Fruit fly (Drosophila melanogaster) whole organism, embryonic: Measurements from ENCODE around the gene CG43707.
A peak's percentile ranks its signal among the peaks of the same experiment; 100 is the strongest.

ENCODE experiments used
- B-H2 ChIP-seq: fragments of 200-800 bp; sonication (Bioruptor generic); optimal IDR thresholded peaks from 2 replicates; lab custom pipeline; 2018; ENCODE audit warnings: missing biosample characterization, mild to moderate bottlenecking, missing genetic modification characterization
- CG10431 ChIP-seq: fragments of 200-800 bp; sonication (Bioruptor generic); optimal IDR thresholded peaks from 3 replicates; lab custom pipeline; 2018; ENCODE audit warnings: missing biosample characterization, mild to moderate bottlenecking, missing genetic modification characterization
- CG11696 ChIP-seq: fragments of 200-800 bp; sonication (Bioruptor generic); IDR thresholded peaks from 2 replicates; pipeline ENCODE4 v1.3.6; 2022; ENCODE audit warnings: missing biosample characterization, missing genetic modification characterization
- CG12219 ChIP-seq: fragments of 200-800 bp; sonication (Bioruptor generic); optimal IDR thresholded peaks from 3 replicates; lab custom pipeline; 2018; ENCODE audit warnings: missing biosample characterization, mild to moderate bottlenecking, missing genetic modification characterization
- CG12769 ChIP-seq: fragments of 200-800 bp; sonication (Bioruptor generic); optimal IDR thresholded peaks from 2 replicates; lab custom pipeline; 2019; ENCODE audit warnings: missing biosample characterization, mild to moderate bottlenecking, missing genetic modification characterization, moderate library complexity
- CG13624 ChIP-seq: fragments of 200-800 bp; sonication (Bioruptor generic); optimal IDR thresholded peaks from 2 replicates; lab custom pipeline; 2016; ENCODE audit warnings: missing biosample characterization, missing genetic modification characterization
- CG15479 ChIP-seq: fragments of 200-800 bp; sonication (Bioruptor generic); optimal IDR thresholded peaks from 3 replicates; lab custom pipeline; 2019; ENCODE audit warnings: missing biosample characterization, mild to moderate bottlenecking, missing genetic modification characterization, moderate library complexity
- CG1792 ChIP-seq: fragments of 200-800 bp; sonication (Bioruptor generic); optimal IDR thresholded peaks from 2 replicates; lab custom pipeline; 2016; ENCODE audit warnings: missing biosample characterization, missing genetic modification characterization
- CG3838 ChIP-seq: fragments of 200-800 bp; sonication (Bioruptor generic); optimal IDR thresholded peaks from 3 replicates; lab custom pipeline; 2016; ENCODE audit warnings: missing biosample characterization, missing genetic modification characterization
- CG3995 ChIP-seq: fragments of 200-800 bp; sonication (Bioruptor generic); optimal IDR thresholded peaks from 3 replicates; lab custom pipeline; 2016; ENCODE audit warnings: missing biosample characterization, missing genetic modification characterization
- CG42726 ChIP-seq: fragments of 200-800 bp; sonication (Bioruptor generic); IDR thresholded peaks from 2 replicates; pipeline ENCODE4 v1.3.6; 2022; ENCODE audit warnings: missing biosample characterization, missing genetic modification characterization; ENCODE audit not compliant: partially characterized antibody
- CG4328 ChIP-seq: fragments of 200-800 bp; sonication (Bioruptor generic); optimal IDR thresholded peaks from 3 replicates; lab custom pipeline; 2017; ENCODE audit warnings: missing biosample characterization, missing genetic modification reagents, missing genetic modification characterization
- CG43689 ChIP-seq: fragments of 200-800 bp; sonication (Bioruptor generic); IDR thresholded peaks from 2 replicates; pipeline ENCODE4 v1.3.6; 2022; ENCODE audit warnings: missing biosample characterization, missing genetic modification characterization
- CG4404 ChIP-seq: fragments of 200-800 bp; sonication (Bioruptor generic); IDR thresholded peaks from 2 replicates; pipeline ENCODE4 v1.3.6; 2022; ENCODE audit warnings: missing biosample characterization, missing genetic modification characterization
- CG4424 ChIP-seq: fragments of 200-800 bp; sonication (Bioruptor generic); optimal IDR thresholded peaks from 3 replicates; lab custom pipeline; 2016; ENCODE audit warnings: missing biosample characterization, missing genetic modification characterization
- CG4707 ChIP-seq: fragments of 200-800 bp; sonication (Bioruptor generic); optimal IDR thresholded peaks from 2 replicates; lab custom pipeline; 2018; ENCODE audit warnings: missing biosample characterization, mild to moderate bottlenecking, missing genetic modification characterization, moderate library complexity
- CG5245 ChIP-seq: fragments of 200-800 bp; sonication (Bioruptor generic); optimal IDR thresholded peaks from 3 replicates; lab custom pipeline; 2016; ENCODE audit warnings: missing biosample characterization, missing genetic modification characterization
- CG7271 ChIP-seq: fragments of 200-800 bp; sonication (Bioruptor generic); optimal IDR thresholded peaks from 2 replicates; lab custom pipeline; 2018; ENCODE audit warnings: missing biosample characterization, mild to moderate bottlenecking, missing genetic modification characterization, moderate library complexity
- CG8388 ChIP-seq: fragments of 200-800 bp; sonication (Bioruptor generic); optimal IDR thresholded peaks from 2 replicates; lab custom pipeline; 2019; ENCODE audit warnings: missing biosample characterization, mild to moderate bottlenecking, missing genetic modification characterization, moderate library complexity
- CG9876 ChIP-seq: fragments of 200-800 bp; sonication (Bioruptor generic); optimal IDR thresholded peaks from 2 replicates; lab custom pipeline; 2016; ENCODE audit warnings: missing biosample characterization, missing genetic modification characterization
- CHES-1-like ChIP-seq: fragments of 200-800 bp; sonication (Bioruptor generic); optimal IDR thresholded peaks from 2 replicates; lab custom pipeline; 2016; ENCODE audit warnings: missing biosample characterization, missing genetic modification characterization
- GATAe ChIP-seq: fragments of 200-800 bp; sonication (Bioruptor generic); conservative IDR thresholded peaks from 2 replicates; pipeline ENCODE4 v1.3.6; 2022; ENCODE audit warnings: missing biosample characterization, missing genetic modification characterization
- HLH54F ChIP-seq: fragments of 200-800 bp; sonication (Bioruptor generic); optimal IDR thresholded peaks from 3 replicates; lab custom pipeline; 2016; ENCODE audit warnings: missing biosample characterization, missing genetic modification characterization
- Mrtf ChIP-seq: fragments of 200-800 bp; sonication (Bioruptor generic); IDR thresholded peaks from 3 replicates; pipeline ENCODE4 v1.3.6; 2022; ENCODE audit warnings: missing biosample characterization, missing genetic modification characterization
- Myb ChIP-seq: fragments of 200-800 bp; sonication (Bioruptor generic); optimal IDR thresholded peaks from 2 replicates; lab custom pipeline; 2016; ENCODE audit warnings: missing biosample characterization, missing genetic modification characterization
- NC2α ChIP-seq: fragments of 200-800 bp; sonication (Bioruptor generic); optimal IDR thresholded peaks from 2 replicates; lab custom pipeline; 2016; ENCODE audit warnings: missing biosample characterization, missing genetic modification characterization
- Ptx1 ChIP-seq: fragments of 200-800 bp; sonication (Bioruptor generic); IDR thresholded peaks from 2 replicates; pipeline ENCODE4 v1.3.6; 2022; ENCODE audit warnings: missing biosample characterization, missing genetic modification characterization
- Ravus ChIP-seq: fragments of 200-800 bp; sonication (Bioruptor generic); IDR thresholded peaks from 2 replicates; pipeline ENCODE4 v1.3.6; 2022; ENCODE audit warnings: missing biosample characterization, missing genetic modification characterization
- Spps ChIP-seq: fragments of 200-800 bp; sonication (Bioruptor generic); optimal IDR thresholded peaks from 2 replicates; lab custom pipeline; 2018; ENCODE audit warnings: missing biosample characterization, mild to moderate bottlenecking, missing genetic modification characterization
- br ChIP-seq: fragments of >200 bp; optimal IDR thresholded peaks from 2 replicates; lab custom pipeline; 2017
- btn ChIP-seq: fragments of 200-800 bp; sonication (Bioruptor generic); optimal IDR thresholded peaks from 2 replicates; lab custom pipeline; 2016; ENCODE audit warnings: missing biosample characterization, missing genetic modification characterization
- crp ChIP-seq, 2 experiments: fragments of 200-800 bp; sonication (Bioruptor generic); optimal IDR thresholded peaks; 2 replicates in 1 of 2; 3 replicates in 1 of 2; lab custom pipeline; 2017; ENCODE audit warnings: missing biosample characterization in 2 of 2, missing genetic modification characterization in 2 of 2, mild to moderate bottlenecking in 1 of 2, moderate library complexity in 1 of 2
- eve ChIP-seq, 2 experiments: fragments of >200 bp; optimal IDR thresholded peaks; 2 replicates each; lab custom pipeline; 2017; ENCODE audit warnings: missing biosample characterization in 2 of 2, missing genetic modification characterization in 2 of 2
- fd3F ChIP-seq: fragments of 200-800 bp; sonication (Bioruptor generic); optimal IDR thresholded peaks from 2 replicates; lab custom pipeline; 2018; ENCODE audit warnings: missing biosample characterization, mild to moderate bottlenecking, missing genetic modification characterization, moderate library complexity
- ftz-f1 ChIP-seq: fragments of 200-800 bp; sonication (Bioruptor generic); optimal IDR thresholded peaks from 2 replicates; lab custom pipeline; 2016; ENCODE audit warnings: missing biosample characterization, missing genetic modification characterization
- gem ChIP-seq: fragments of 200-800 bp; sonication (Bioruptor generic); optimal IDR thresholded peaks from 2 replicates; lab custom pipeline; 2019; ENCODE audit warnings: missing biosample characterization, mild to moderate bottlenecking, missing genetic modification characterization, moderate library complexity
- grau ChIP-seq: fragments of 200-800 bp; optimal IDR thresholded peaks from 3 replicates; lab custom pipeline; 2019; ENCODE audit warnings: missing biosample characterization, mild to moderate bottlenecking, missing genetic modification characterization, moderate library complexity
- ind ChIP-seq: fragments of 200-800 bp; sonication (Bioruptor generic); optimal IDR thresholded peaks from 3 replicates; lab custom pipeline; 2016; ENCODE audit warnings: missing biosample characterization, missing genetic modification characterization
- insv ChIP-seq, 2 experiments: fragments of 200-800 bp; sonication (Bioruptor generic); optimal IDR thresholded peaks; 3 replicates each; lab custom pipeline; 2016 to 2018; ENCODE audit warnings: missing biosample characterization in 2 of 2, missing genetic modification characterization in 2 of 2
- lov ChIP-seq, 2 experiments: fragments of 200-800 bp in 1 of 2; fragments of >200 bp in 1 of 2; sonication (Bioruptor generic) in 1 of 2; IDR thresholded peaks in 1 of 2; optimal IDR thresholded peaks in 1 of 2; 2 replicates in 1 of 2; 3 replicates in 1 of 2; pipeline versions ENCODE4 v1.3.6 to Lab custom; 2017 to 2022; ENCODE audit warnings: missing biosample characterization in 1 of 2, missing genetic modification characterization in 1 of 2
- oc ChIP-seq: fragments of 200-800 bp; sonication (Bioruptor generic); optimal IDR thresholded peaks from 2 replicates; lab custom pipeline; 2018; ENCODE audit warnings: missing biosample characterization, mild to moderate bottlenecking, missing genetic modification characterization, moderate library complexity
- pros ChIP-seq: fragments of 200-800 bp; sonication (Bioruptor generic); optimal IDR thresholded peaks from 3 replicates; lab custom pipeline; 2019; ENCODE audit warnings: missing biosample characterization, mild to moderate bottlenecking, missing genetic modification characterization, moderate library complexity
- sim ChIP-seq: fragments of 200-800 bp; sonication (Bioruptor generic); IDR thresholded peaks from 2 replicates; pipeline ENCODE4 v1.3.6; 2022; ENCODE audit warnings: missing biosample characterization, missing genetic modification characterization
- sqz ChIP-seq: fragments of 200-800 bp; sonication (Bioruptor generic); optimal IDR thresholded peaks from 3 replicates; lab custom pipeline; 2018; ENCODE audit warnings: missing biosample characterization, mild to moderate bottlenecking, missing genetic modification characterization
- tgo ChIP-seq: fragments of 200-800 bp; sonication (Bioruptor generic); IDR thresholded peaks from 3 replicates; pipeline ENCODE4 v1.3.6; 2022; ENCODE audit warnings: missing biosample characterization, missing genetic modification characterization
- trem ChIP-seq: fragments of 200-800 bp; optimal IDR thresholded peaks from 3 replicates; lab custom pipeline; 2019; ENCODE audit warnings: missing biosample characterization, mild to moderate bottlenecking, missing genetic modification characterization, moderate library complexity
- usp ChIP-seq: fragments of >200 bp; optimal IDR thresholded peaks from 2 replicates; lab custom pipeline; 2017; ENCODE audit warnings: missing biosample characterization, missing genetic modification characterization
- yki ChIP-seq: fragments of >200 bp; optimal IDR thresholded peaks from 3 replicates; lab custom pipeline; 2018

The CG43707 gene

DNA sequence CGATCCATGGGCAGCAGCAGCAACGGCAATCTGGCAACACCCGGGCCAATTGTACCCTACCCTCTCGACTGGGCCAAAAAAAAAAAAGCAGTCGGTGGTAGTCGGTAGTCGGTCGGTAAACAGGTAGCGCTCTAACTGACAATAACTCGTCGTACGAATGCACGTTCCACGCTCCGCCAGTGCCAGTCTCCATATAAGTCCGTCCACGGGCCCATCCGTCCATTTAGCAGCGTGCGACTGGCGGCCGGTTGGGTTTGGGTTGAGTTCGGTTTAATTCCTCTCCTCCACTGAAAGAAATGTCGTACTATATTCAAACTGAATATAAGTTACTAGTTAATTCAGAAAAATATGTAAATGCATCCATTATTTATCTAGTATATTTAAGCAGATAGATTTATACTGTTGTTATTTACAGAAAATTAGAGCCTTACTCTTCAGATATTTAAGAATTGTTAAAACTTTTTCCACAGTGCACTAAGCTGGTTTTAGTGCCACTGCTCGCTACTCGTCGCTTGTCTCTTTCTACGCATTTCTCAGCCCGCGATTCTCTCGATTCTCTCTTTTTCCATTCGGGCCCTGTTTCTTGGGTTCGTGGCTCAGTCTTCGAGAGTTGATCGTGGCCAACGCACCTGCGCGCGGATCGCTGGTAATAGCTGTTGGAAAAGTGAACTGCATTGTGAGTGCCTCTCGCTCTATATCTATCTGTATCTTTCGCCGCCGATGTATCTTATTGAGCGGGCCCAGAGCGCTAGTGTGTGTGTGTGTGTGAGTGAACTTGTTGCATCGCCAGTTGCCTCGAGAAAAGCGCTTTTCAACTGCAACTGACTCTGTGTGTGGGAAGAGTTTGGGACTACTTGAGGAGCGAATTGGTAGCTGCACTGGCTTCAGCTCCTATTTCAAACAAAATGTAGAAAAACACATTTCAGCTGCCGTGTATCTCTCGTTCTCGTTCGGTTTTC lies 14.3 kb downstream of the CG43707 start, which contains the start of gene bowl (continued):
- TF ChIP-seq GATAe (GFP tag; lab: Robert Waterston, UW) (peak; percentile 74; the same call in 1 of the 2 replicates), CG10431 (GFP tag; lab: Kevin White, UChicago) (peak; percentile 78), oc (tag; lab: Kevin White, UChicago) (peak; percentile 97), ftz-f1 (GFP tag; lab: Kevin White, UChicago) (peak; percentile 9), CG8388 (GFP tag; lab: Kevin White, UChicago) (peak; percentile 92), CG13624 (GFP tag; lab: Kevin White, UChicago) (peak; percentile 93), grau (peak; percentile 94), CG43689 (GFP tag; lab: Robert Waterston, UW) (peak; percentile 90), CG4328 (GFP tag; lab: Kevin White, UChicago) (peak; percentile 73), tgo (GFP tag; lab: Robert Waterston, UW) (peak; percentile 98), Ptx1 (peak; percentile 98), CG9876 (peak; percentile 74), fd3F (GFP tag; lab: Kevin White, UChicago) (peak; percentile 75), Spps (tag; lab: Kevin White, UChicago) (peak; percentile 89), trem (tag; lab: Kevin White, UChicago) (peak; percentile 90), NC2α (peak; percentile 86), Myb (peak; percentile 79), HLH54F (peak; percentile 90), CG15479 (GFP tag; lab: Kevin White, UChicago) (peak; percentile 76), gem (tag; lab: Kevin White, UChicago) (peak; percentile 99), CG12769 (tag; lab: Kevin White, UChicago) (peak; percentile 95), CG5245 (GFP tag; lab: Kevin White, UChicago) (peak; percentile 85), crp (GFP tag; optimal IDR thresholded peaks at IDR 0.05; lab: Kevin White, UChicago) (peak in 1 of 2 experiments; percentile 66), CG12219 (peak; percentile 96), CG3838 (GFP tag; lab: Kevin White, UChicago) (peak; percentile 90), ind (peak; percentile 89), CG4707 (peak; percentile 91), CG1792 (GFP tag; lab: Kevin White, UChicago) (peak; percentile 87), usp (GFP tag; lab: Kevin White, UChicago) (no peak), CG7271 (peak; percentile 84), sim (peak; percentile 97), Mrtf (GFP tag; lab: Robert Waterston, UW) (peak; percentile 93), CHES-1-like (GFP tag; lab: Kevin White, UChicago) (peak; percentile 93), br (lab: Kevin White, UChicago) (no peak), Ravus (GFP tag; lab: Robert Waterston, UW) (peak; percentile 82), CG4424 (GFP tag; lab: Kevin White, UChicago) (peak; percentile 95), sqz (GFP tag; lab: Kevin White, UChicago) (peak; percentile 90), lov (optimal IDR thresholded peaks at IDR 0.05; lab: Kevin White, UChicago) (no peak), lov (GFP tag; IDR thresholded peaks at IDR 0.05; lab: Robert Waterston, UW) (peak; percentile 96), CG4404 (GFP tag; lab: Robert Waterston, UW) (peak; percentile 97), CG3995 (peak; percentile 40), btn (GFP tag; lab: Kevin White, UChicago) (peak; percentile 76), CG42726 (GFP tag; lab: Robert Waterston, UW) (peak; percentile 69; the same call in 1 of the 2 replicates), CG11696 (GFP tag; lab: Robert Waterston, UW) (peak; percentile 90), B-H2 (GFP tag; lab: Kevin White, UChicago) (peak; percentile 39), insv (GFP tag; optimal IDR thresholded peaks at IDR 0.05; lab: Kevin White, UChicago) (peak; percentile 36 to 59), eve (GFP tag; optimal IDR thresholded peaks at IDR 0.05; lab: Kevin White, UChicago) (peak; percentile 98), pros (peak; percentile 86), yki (lab: Kevin White, UChicago) (no peak)
